Fruit fly (Drosophila melanogaster) whole organism, embryonic: ENCODE results near the gene Elp4.

Experiments used
- CG12236 ChIP-seq: fragments of 200-800 bp; sonication (Bioruptor generic); optimal IDR thresholded peaks from 2 replicates; lab custom pipeline; 2016; ENCODE audit warnings: missing biosample characterization, missing genetic modification characterization
- CG42726 ChIP-seq: fragments of 200-800 bp; sonication (Bioruptor generic); IDR thresholded peaks from 2 replicates; pipeline ENCODE4 v1.3.6; 2022; ENCODE audit warnings: missing biosample characterization, missing genetic modification characterization; ENCODE audit not compliant: partially characterized antibody
- CG6689 ChIP-seq: fragments of 200-800 bp; sonication (Bioruptor generic); IDR thresholded peaks from 2 replicates; pipeline ENCODE4 v1.3.6; 2022; ENCODE audit warnings: missing biosample characterization, missing genetic modification characterization
- aop ChIP-seq: fragments of 200-800 bp; sonication (Bioruptor generic); IDR thresholded peaks from 2 replicates; pipeline ENCODE4 v1.3.6; 2022; ENCODE audit warnings: missing biosample characterization, missing genetic modification characterization
- bab2 ChIP-seq: fragments of 200-800 bp; sonication (Bioruptor generic); optimal IDR thresholded peaks from 2 replicates; lab custom pipeline; 2016; ENCODE audit warnings: missing biosample characterization, missing genetic modification characterization
- crc ChIP-seq: fragments of 200-800 bp; sonication (Bioruptor generic); optimal IDR thresholded peaks from 2 replicates; lab custom pipeline; 2016; ENCODE audit warnings: missing biosample characterization, missing genetic modification characterization
- esg ChIP-seq: fragments of 200-800 bp; sonication (Bioruptor generic); conservative IDR thresholded peaks from 2 replicates; pipeline ENCODE4 v1.3.6; 2022; ENCODE audit warnings: missing biosample characterization, missing genetic modification characterization
- gcm2 ChIP-seq: fragments of 200-800 bp; sonication (Bioruptor generic); optimal IDR thresholded peaks from 2 replicates; lab custom pipeline; 2016; ENCODE audit warnings: missing biosample characterization, missing genetic modification characterization
- pan ChIP-seq, 4 experiments: fragments of >200 bp in 3 of 4; fragments of 200-800 bp in 1 of 4; sonication (Bioruptor generic) in 1 of 4; optimal IDR thresholded peaks in 3 of 4; IDR thresholded peaks in 1 of 4; 2 replicates each; pipeline versions ENCODE4 v1.3.6 to Lab custom; 2017 to 2022; ENCODE audit warnings: missing biosample characterization in 2 of 4, missing genetic modification characterization in 2 of 4, mixed read lengths in 1 of 4
- pum ChIP-seq: fragments of 200-800 bp; sonication (Bioruptor generic); optimal IDR thresholded peaks from 2 replicates; lab custom pipeline; 2016; ENCODE audit warnings: missing biosample characterization, missing genetic modification characterization
- stc ChIP-seq: fragments of 200-800 bp; sonication (Bioruptor generic); IDR thresholded peaks from 2 replicates; pipeline ENCODE4 v1.3.6; 2022; ENCODE audit warnings: missing biosample characterization, missing genetic modification characterization

- TF ChIP-seq stc (GFP tag; lab: Robert Waterston, UW): no peak
- TF ChIP-seq CG6689: no peak
- TF ChIP-seq gcm2 (GFP tag; lab: Kevin White, UChicago): no peak
- no peak for TF ChIP-seq CG42726 (GFP tag; lab: Robert Waterston, UW)
- no peak for TF ChIP-seq crc
- no peak for TF ChIP-seq pan (optimal IDR thresholded peaks at IDR 0.05; lab: Kevin White, UChicago)
- no peak for TF ChIP-seq pan (GFP tag; optimal IDR thresholded peaks at IDR 0.05 in 1 of 2, IDR thresholded peaks at IDR 0.05 in 1 of 2)
- no peak for TF ChIP-seq esg (GFP tag; lab: Robert Waterston, UW)
- TF ChIP-seq bab2 (GFP tag; lab: Kevin White, UChicago): no peak
- TF ChIP-seq CG12236: no peak
- TF ChIP-seq aop (GFP tag; lab: Robert Waterston, UW): no peak
- no peak for TF ChIP-seq pum (GFP tag; lab: Kevin White, UChicago)
Observed at dm6 chr2L:5479128-5479527, 44.8 kb upstream of the Elp4 start.
